Fruit fly (Drosophila melanogaster) whole organism, embryonic: ENCODE data around the gene CG6142.
A peak's percentile ranks its signal among the peaks of the same experiment; 100 is the strongest.

Experiments used
- B-H1 ChIP-seq: fragments of 200-800 bp; sonication (Bioruptor generic); IDR thresholded peaks from 3 replicates; pipeline ENCODE4 v1.3.6; 2022; ENCODE audit warnings: missing biosample characterization, missing genetic modification characterization
- CG12155 ChIP-seq: fragments of 200-800 bp; sonication (Bioruptor generic); optimal IDR thresholded peaks from 3 replicates; lab custom pipeline; 2016; ENCODE audit warnings: missing biosample characterization, missing genetic modification characterization
- CG1233 ChIP-seq: fragments of 200-800 bp; sonication (Bioruptor generic); optimal IDR thresholded peaks from 4 replicates; lab custom pipeline; 2018; ENCODE audit warnings: missing biosample characterization, mild to moderate bottlenecking, missing genetic modification characterization
- CG13775 ChIP-seq: fragments of 200-800 bp; sonication (Bioruptor generic); optimal IDR thresholded peaks from 3 replicates; lab custom pipeline; 2017; ENCODE audit warnings: missing biosample characterization, mild to moderate bottlenecking, missing genetic modification characterization
- CG15514 ChIP-seq: fragments of 200-800 bp; sonication (Bioruptor generic); optimal IDR thresholded peaks from 3 replicates; lab custom pipeline; 2017; ENCODE audit warnings: missing biosample characterization, missing genetic modification characterization, mild to moderate bottlenecking, moderate library complexity, missing genetic modification reagents
- CG15696 ChIP-seq: fragments of 200-800 bp; sonication (Bioruptor generic); optimal IDR thresholded peaks from 2 replicates; lab custom pipeline; 2019; ENCODE audit warnings: missing biosample characterization, mild to moderate bottlenecking, missing genetic modification characterization, moderate library complexity
- CG17361 ChIP-seq: fragments of 200-800 bp; sonication (Bioruptor generic); IDR thresholded peaks from 3 replicates; pipeline ENCODE4 v1.3.6; 2022; ENCODE audit warnings: missing biosample characterization, missing genetic modification characterization
- CG2678 ChIP-seq: fragments of 200-800 bp; sonication (Bioruptor generic); optimal IDR thresholded peaks from 3 replicates; lab custom pipeline; 2019; ENCODE audit warnings: missing biosample characterization, mild to moderate bottlenecking, missing genetic modification characterization, moderate library complexity
- CG2889 ChIP-seq: fragments of 200-800 bp; sonication (Bioruptor generic); IDR thresholded peaks from 3 replicates; pipeline ENCODE4 v1.3.6; 2022; ENCODE audit warnings: missing biosample characterization, missing genetic modification characterization
- CG30403 ChIP-seq: fragments of 200-800 bp; sonication (Bioruptor generic); optimal IDR thresholded peaks from 3 replicates; lab custom pipeline; 2016; ENCODE audit warnings: missing biosample characterization, missing genetic modification characterization
- CG33557 ChIP-seq: fragments of 200-800 bp; sonication (Bioruptor generic); optimal IDR thresholded peaks from 2 replicates; lab custom pipeline; 2019; ENCODE audit warnings: missing biosample characterization, mild to moderate bottlenecking, missing genetic modification characterization, moderate library complexity
- CG3838 ChIP-seq: fragments of 200-800 bp; sonication (Bioruptor generic); optimal IDR thresholded peaks from 3 replicates; lab custom pipeline; 2016; ENCODE audit warnings: missing biosample characterization, missing genetic modification characterization
- CG4404 ChIP-seq: fragments of 200-800 bp; sonication (Bioruptor generic); IDR thresholded peaks from 2 replicates; pipeline ENCODE4 v1.3.6; 2022; ENCODE audit warnings: missing biosample characterization, missing genetic modification characterization
- CG4424 ChIP-seq: fragments of 200-800 bp; sonication (Bioruptor generic); optimal IDR thresholded peaks from 3 replicates; lab custom pipeline; 2016; ENCODE audit warnings: missing biosample characterization, missing genetic modification characterization
- CG6765 ChIP-seq: fragments of 200-800 bp; sonication (Bioruptor generic); optimal IDR thresholded peaks from 3 replicates; lab custom pipeline; 2017; ENCODE audit warnings: missing biosample characterization, mild to moderate bottlenecking, missing genetic modification characterization
- CG6813 ChIP-seq: fragments of 200-800 bp; sonication (Bioruptor generic); optimal IDR thresholded peaks from 2 replicates; lab custom pipeline; 2017; ENCODE audit warnings: missing biosample characterization, missing genetic modification characterization, mild to moderate bottlenecking, moderate library complexity, missing genetic modification reagents
- CG7839 ChIP-seq: fragments of 200-800 bp; sonication (Bioruptor generic); optimal IDR thresholded peaks from 3 replicates; lab custom pipeline; 2018; ENCODE audit warnings: missing biosample characterization, mild to moderate bottlenecking, missing genetic modification characterization, moderate library complexity
- CG8388 ChIP-seq: fragments of 200-800 bp; sonication (Bioruptor generic); optimal IDR thresholded peaks from 2 replicates; lab custom pipeline; 2019; ENCODE audit warnings: missing biosample characterization, mild to moderate bottlenecking, missing genetic modification characterization, moderate library complexity
- CG9215 ChIP-seq: fragments of 200-800 bp; sonication (Bioruptor generic); IDR thresholded peaks from 2 replicates; pipeline ENCODE4 v1.3.6; 2022; ENCODE audit warnings: missing biosample characterization, missing genetic modification characterization
- CrebB ChIP-seq: fragments of 200-800 bp; sonication (Bioruptor generic); optimal IDR thresholded peaks from 3 replicates; lab custom pipeline; 2018; ENCODE audit warnings: missing biosample characterization, mild to moderate bottlenecking, missing genetic modification characterization
- Dek ChIP-seq: fragments of 200-800 bp; sonication (Bioruptor generic); optimal IDR thresholded peaks from 3 replicates; lab custom pipeline; 2019; ENCODE audit warnings: missing biosample characterization, mild to moderate bottlenecking, missing genetic modification characterization, moderate library complexity
- E2f2 ChIP-seq: fragments of 200-800 bp; sonication (Bioruptor generic); IDR thresholded peaks from 2 replicates; pipeline ENCODE4 v1.3.6; 2022; ENCODE audit warnings: missing biosample characterization, missing genetic modification characterization
- H2.0 ChIP-seq: fragments of 200-800 bp; sonication (Bioruptor generic); IDR thresholded peaks from 2 replicates; pipeline ENCODE4 v1.3.6; 2022; ENCODE audit warnings: missing biosample characterization, missing genetic modification characterization
- HHEX ChIP-seq: fragments of 200-800 bp; sonication (Bioruptor generic); optimal IDR thresholded peaks from 3 replicates; lab custom pipeline; 2017; ENCODE audit warnings: missing biosample characterization, mild to moderate bottlenecking, missing genetic modification characterization, missing genetic modification reagents
- Hmr ChIP-seq: fragments of 200-800 bp; sonication (Bioruptor generic); optimal IDR thresholded peaks from 3 replicates; lab custom pipeline; 2017; ENCODE audit warnings: mild to moderate bottlenecking, missing biosample characterization, missing genetic modification reagents, missing genetic modification characterization
- Hr3 ChIP-seq: fragments of 200-800 bp; sonication (Bioruptor generic); optimal IDR thresholded peaks from 3 replicates; lab custom pipeline; 2016; ENCODE audit warnings: missing biosample characterization, missing genetic modification characterization
- Max ChIP-seq: fragments of 200-800 bp; sonication (Bioruptor generic); optimal IDR thresholded peaks from 2 replicates; lab custom pipeline; 2016; ENCODE audit warnings: missing biosample characterization, mild to moderate bottlenecking, missing genetic modification characterization
- NfI ChIP-seq: fragments of 200-800 bp; sonication (Bioruptor generic); optimal IDR thresholded peaks from 3 replicates; lab custom pipeline; 2018; ENCODE audit warnings: missing biosample characterization, mild to moderate bottlenecking, missing genetic modification characterization, moderate library complexity
- PHDP ChIP-seq: fragments of 200-800 bp; sonication (Bioruptor generic); optimal IDR thresholded peaks from 3 replicates; lab custom pipeline; 2018; ENCODE audit warnings: missing biosample characterization, mild to moderate bottlenecking, missing genetic modification characterization, moderate library complexity
- Ptx1 ChIP-seq: fragments of 200-800 bp; sonication (Bioruptor generic); IDR thresholded peaks from 2 replicates; pipeline ENCODE4 v1.3.6; 2022; ENCODE audit warnings: missing biosample characterization, missing genetic modification characterization
- Rfx ChIP-seq: fragments of 200-800 bp; sonication (Bioruptor generic); IDR thresholded peaks from 2 replicates; pipeline ENCODE4 v1.3.6; 2022; ENCODE audit warnings: missing biosample characterization, missing genetic modification characterization
- Six4 ChIP-seq: fragments of 200-800 bp; sonication (Bioruptor generic); optimal IDR thresholded peaks from 2 replicates; lab custom pipeline; 2016; ENCODE audit warnings: missing biosample characterization, missing genetic modification characterization
- Stat92E ChIP-seq, 3 experiments: fragments of >200 bp in 2 of 3; fragments of 200-800 bp in 1 of 3; sonication (Bioruptor generic) in 1 of 3; optimal IDR thresholded peaks; 2 replicates each; lab custom pipeline; 2017 to 2019; ENCODE audit warnings: missing biosample characterization in 3 of 3, missing genetic modification characterization in 3 of 3, mild to moderate bottlenecking in 1 of 3, moderate library complexity in 1 of 3
- abd-A ChIP-seq: fragments of 200-800 bp; sonication (Bioruptor generic); optimal IDR thresholded peaks from 3 replicates; lab custom pipeline; 2019; ENCODE audit warnings: missing biosample characterization, mild to moderate bottlenecking, missing genetic modification characterization, moderate library complexity
- az2 ChIP-seq: fragments of 200-800 bp; sonication (Bioruptor generic); optimal IDR thresholded peaks from 3 replicates; lab custom pipeline; 2016; ENCODE audit warnings: missing biosample characterization, missing genetic modification characterization
- bigmax ChIP-seq: fragments of 200-800 bp; sonication (Bioruptor generic); optimal IDR thresholded peaks from 2 replicates; lab custom pipeline; 2018; ENCODE audit warnings: missing biosample characterization, mild to moderate bottlenecking, missing genetic modification characterization
- chif ChIP-seq, 2 experiments: fragments of 200-800 bp; sonication (Bioruptor generic); optimal IDR thresholded peaks; 3 replicates each; lab custom pipeline; 2016; ENCODE audit warnings: missing biosample characterization in 2 of 2, missing genetic modification characterization in 2 of 2
- chn ChIP-seq: fragments of 200-800 bp; sonication (Bioruptor generic); optimal IDR thresholded peaks from 2 replicates; lab custom pipeline; 2016; ENCODE audit warnings: missing biosample characterization, missing genetic modification characterization
- dmrt99B ChIP-seq: fragments of 200-800 bp; sonication (Bioruptor generic); optimal IDR thresholded peaks from 2 replicates; lab custom pipeline; 2018; ENCODE audit warnings: missing biosample characterization, mild to moderate bottlenecking, missing genetic modification characterization, moderate library complexity
- en ChIP-seq: fragments of 200-800 bp; sonication (Bioruptor generic); optimal IDR thresholded peaks from 2 replicates; lab custom pipeline; 2016; ENCODE audit warnings: missing biosample characterization, missing genetic modification characterization
- grau ChIP-seq: fragments of 200-800 bp; optimal IDR thresholded peaks from 3 replicates; lab custom pipeline; 2019; ENCODE audit warnings: missing biosample characterization, mild to moderate bottlenecking, missing genetic modification characterization, moderate library complexity
- grn ChIP-seq: fragments of 200-800 bp; sonication (Bioruptor generic); optimal IDR thresholded peaks from 3 replicates; lab custom pipeline; 2017; ENCODE audit warnings: missing biosample characterization, missing genetic modification characterization
- her ChIP-seq: fragments of 200-800 bp; sonication (Bioruptor generic); optimal IDR thresholded peaks from 2 replicates; lab custom pipeline; 2016; ENCODE audit warnings: missing biosample characterization, missing genetic modification characterization
- lilli ChIP-seq: fragments of 200-800 bp; sonication (Bioruptor generic); optimal IDR thresholded peaks from 3 replicates; lab custom pipeline; 2016; ENCODE audit warnings: missing biosample characterization, missing genetic modification characterization
- nerfin-2 ChIP-seq: fragments of 200-800 bp; sonication (Bioruptor generic); IDR thresholded peaks from 2 replicates; pipeline ENCODE4 v1.3.6; 2022; ENCODE audit warnings: missing biosample characterization, missing genetic modification characterization; ENCODE audit not compliant: partially characterized antibody
- org-1 ChIP-seq: fragments of 200-800 bp; sonication (Bioruptor generic); optimal IDR thresholded peaks from 2 replicates; lab custom pipeline; 2017; ENCODE audit warnings: missing biosample characterization, missing genetic modification characterization
- rib ChIP-seq: fragments of 200-800 bp; sonication (Bioruptor generic); IDR thresholded peaks from 2 replicates; pipeline ENCODE4 v1.3.6; 2022; ENCODE audit warnings: missing biosample characterization, missing genetic modification characterization
- scrt ChIP-seq: fragments of 200-800 bp; sonication (Bioruptor generic); optimal IDR thresholded peaks from 2 replicates; lab custom pipeline; 2018; ENCODE audit warnings: missing biosample characterization, mild to moderate bottlenecking, missing genetic modification characterization, moderate library complexity
- tll ChIP-seq, 2 experiments: fragments of 200-800 bp in 1 of 2; fragments of >200 bp in 1 of 2; sonication (Bioruptor generic) in 1 of 2; optimal IDR thresholded peaks; 2 replicates each; lab custom pipeline; 2017 to 2019; ENCODE audit warnings: missing biosample characterization in 2 of 2, missing genetic modification characterization in 2 of 2, mild to moderate bottlenecking in 1 of 2, moderate library complexity in 1 of 2
- vvl ChIP-seq: fragments of 200-800 bp; sonication (Bioruptor generic); IDR thresholded peaks from 2 replicates; pipeline ENCODE4 v1.3.6; 2022; ENCODE audit warnings: missing biosample characterization, missing genetic modification characterization

CG6142 gene

DNA sequence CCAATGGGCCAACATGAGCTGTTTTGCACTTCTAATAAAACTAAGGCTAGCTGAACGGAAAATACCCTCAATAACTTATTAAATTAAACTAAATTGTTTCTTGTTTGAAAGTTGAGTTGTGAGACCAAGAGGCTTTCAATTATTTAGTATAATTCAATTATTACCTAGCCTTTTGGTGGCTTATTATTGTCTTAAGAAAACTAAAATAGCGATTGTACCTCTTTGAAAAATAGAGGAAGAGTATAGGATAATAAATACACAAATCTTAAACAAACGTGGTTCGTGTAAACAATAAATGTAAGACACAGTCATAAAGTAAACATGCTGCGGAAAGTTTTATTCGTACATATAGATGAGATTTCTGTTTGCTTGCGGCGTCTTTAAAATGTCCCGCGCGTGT is 11.8 kb upstream of the CG6142 start (continued):
- TF ChIP-seq Hr3 (GFP tag; lab: Kevin White, UChicago) (peak; percentile 17), grau (tag; lab: Kevin White, UChicago) (peak; percentile 54), CG6765 (GFP tag; lab: Kevin White, UChicago) (peak; percentile 55), Max (GFP tag; lab: Kevin White, UChicago) (peak; percentile 27), H2.0 (GFP tag; lab: Robert Waterston, UW) (no peak), B-H1 (GFP tag; lab: Robert Waterston, UW) (no peak), Six4 (GFP tag; lab: Kevin White, UChicago) (no peak), Hmr (GFP tag; lab: Kevin White, UChicago) (peak; percentile 78), CG9215 (GFP tag; lab: Robert Waterston, UW) (peak; percentile 30), vvl (GFP tag; lab: Robert Waterston, UW) (0 out of 2 replicates have a peak, but pooled peaks have one; percentile 16), scrt (GFP tag; lab: Kevin White, UChicago) (peak; percentile 30), chn (GFP tag; lab: Kevin White, UChicago) (no peak), en (GFP tag; lab: Kevin White, UChicago) (no peak), bigmax (GFP tag; lab: Kevin White, UChicago) (no peak), CG12155 (GFP tag; lab: Kevin White, UChicago) (peak; percentile 36), nerfin-2 (GFP tag; lab: Robert Waterston, UW) (no peak), CG6813 (GFP tag; lab: Kevin White, UChicago) (peak; percentile 41), chif (GFP tag; optimal IDR thresholded peaks at IDR 0.05; lab: Kevin White, UChicago) (peak in 1 of 2 experiments; percentile 35), CG2889 (GFP tag; lab: Robert Waterston, UW) (no peak), az2 (GFP tag; lab: Kevin White, UChicago) (no peak), CG3838 (GFP tag; lab: Kevin White, UChicago) (no peak), CG13775 (GFP tag; lab: Kevin White, UChicago) (no peak), Ptx1 (GFP tag; lab: Robert Waterston, UW) (peak; percentile 48), CG7839 (tag; lab: Kevin White, UChicago) (peak; percentile 62), CG1233 (GFP tag; lab: Kevin White, UChicago) (peak; percentile 34), NfI (GFP tag; lab: Kevin White, UChicago) (peak; percentile 16), CG2678 (tag; lab: Kevin White, UChicago) (peak; percentile 69), E2f2 (peak; percentile 17; the same call in 1 of the 2 replicates), PHDP (tag; lab: Kevin White, UChicago) (peak; percentile 53), dmrt99B (tag; lab: Kevin White, UChicago) (peak; percentile 5), CG17361 (peak; percentile 28; the same call in 1 of the 3 replicates), Dek (tag; lab: Kevin White, UChicago) (peak; percentile 53), CG4404 (GFP tag; lab: Robert Waterston, UW) (no peak), CG30403 (GFP tag; lab: Kevin White, UChicago) (peak; percentile 23), her (GFP tag; lab: Kevin White, UChicago) (no peak), abd-A (tag; lab: Kevin White, UChicago) (no peak), CG15514 (GFP tag; lab: Kevin White, UChicago) (peak; percentile 55), CG8388 (GFP tag; lab: Kevin White, UChicago) (no peak), CG4424 (no peak), org-1 (GFP tag; lab: Kevin White, UChicago) (peak; percentile 17), grn (no peak), HHEX (GFP tag; lab: Kevin White, UChicago) (peak; percentile 9), lilli (GFP tag; lab: Kevin White, UChicago) (peak; percentile 60), CrebB (tag; lab: Kevin White, UChicago) (no peak), CG15696 (tag; lab: Kevin White, UChicago) (no peak), rib (0 out of 2 replicates have a peak, but pooled peaks have one; percentile 23), Rfx (peak; percentile 68), CG33557 (GFP tag; lab: Kevin White, UChicago) (no peak), tll (GFP tag; optimal IDR thresholded peaks at IDR 0.05; lab: Kevin White, UChicago) (no peak), Stat92E (GFP tag; optimal IDR thresholded peaks at IDR 0.05; lab: Kevin White, UChicago) (no peak)
